Fruit fly (Drosophila melanogaster) whole organism, adult: Measurements from ENCODE around the gene CG8149.

Source experiments
- CG12768 ChIP-seq: fragments of 200-800 bp; sonication (Bioruptor generic); optimal IDR thresholded peaks from 2 replicates; lab custom pipeline; 2017; ENCODE audit warnings: missing biosample characterization, missing genetic modification characterization, mild to moderate bottlenecking, moderate library complexity, missing genetic modification reagents
- CG14711 ChIP-seq: fragments of 200-800 bp; sonication (Bioruptor generic); optimal IDR thresholded peaks from 2 replicates; lab custom pipeline; 2018; ENCODE audit warnings: missing biosample characterization, mild to moderate bottlenecking, missing genetic modification characterization, moderate library complexity
- CG1620 ChIP-seq: fragments of 200-800 bp; sonication (Bioruptor generic); optimal IDR thresholded peaks from 2 replicates; lab custom pipeline; 2016; ENCODE audit warnings: missing biosample characterization, missing genetic modification characterization
- CG7045 ChIP-seq: fragments of 200-800 bp; sonication (Bioruptor generic); optimal IDR thresholded peaks from 2 replicates; lab custom pipeline; 2017; ENCODE audit warnings: missing biosample characterization, mild to moderate bottlenecking, missing genetic modification characterization
- Mnt ChIP-seq: fragments of 200-800 bp; sonication (Bioruptor generic); optimal IDR thresholded peaks from 2 replicates; lab custom pipeline; 2016; ENCODE audit warnings: missing biosample characterization, mild to moderate bottlenecking, missing genetic modification characterization
- bab1 ChIP-seq: fragments of 200-800 bp; sonication (Bioruptor generic); optimal IDR thresholded peaks from 3 replicates; lab custom pipeline; 2019; ENCODE audit warnings: missing biosample characterization, mild to moderate bottlenecking, missing genetic modification characterization, moderate library complexity
- ovo ChIP-seq: fragments of 200-800 bp; sonication (Bioruptor generic); optimal IDR thresholded peaks from 2 replicates; lab custom pipeline; 2016; ENCODE audit warnings: missing biosample characterization, missing genetic modification characterization
- tj ChIP-seq: fragments of 200-800 bp; sonication (Bioruptor generic); optimal IDR thresholded peaks from 3 replicates; lab custom pipeline; 2017; ENCODE audit warnings: missing biosample characterization, mild to moderate bottlenecking, missing genetic modification characterization, moderate library complexity

DNA sequence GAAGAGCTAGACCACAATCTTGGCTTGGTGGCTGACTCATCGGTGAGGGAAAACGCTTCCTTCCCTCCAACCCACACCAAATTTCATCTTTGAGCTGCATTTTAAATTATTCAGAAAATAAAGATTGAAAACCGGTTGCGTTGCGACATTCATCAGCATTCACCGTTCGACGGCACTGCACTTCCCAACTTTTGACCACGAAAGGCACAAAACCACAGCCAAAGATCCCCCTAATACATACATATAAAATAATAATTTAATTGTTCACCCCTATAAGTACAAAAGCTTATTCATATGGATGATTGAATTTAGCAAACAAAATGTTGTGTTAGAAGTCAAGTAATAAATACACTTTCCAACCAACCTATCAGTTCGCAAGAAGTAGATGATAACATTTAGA is 5.2 kb upstream of the CG8149 start:
- no peak for TF ChIP-seq CG14711 (tag; lab: Kevin White, UChicago)
- no peak for TF ChIP-seq bab1
- TF ChIP-seq CG12768 (GFP tag; lab: Kevin White, UChicago): no peak
- TF ChIP-seq Mnt (GFP tag; lab: Kevin White, UChicago): no peak
- TF ChIP-seq CG7045 (GFP tag; lab: Kevin White, UChicago): no peak
- TF ChIP-seq CG1620: no peak
- no peak for TF ChIP-seq tj (GFP tag; lab: Kevin White, UChicago)
- TF ChIP-seq ovo (GFP tag; lab: Kevin White, UChicago): no peak
